Fruit fly (Drosophila melanogaster) whole organism, wandering third instar larva: ENCODE results near the gene CG7781.

ENCODE experiments used
- Abd-B ChIP-seq: fragments of >200 bp; optimal IDR thresholded peaks from 2 replicates; lab custom pipeline; 2017; ENCODE audit warnings: missing biosample characterization, missing genetic modification characterization
- CG9705 ChIP-seq: fragments of 200-800 bp; sonication (Bioruptor generic); optimal IDR thresholded peaks from 2 replicates; lab custom pipeline; 2018; ENCODE audit warnings: missing biosample characterization, mild to moderate bottlenecking, missing genetic modification characterization
- Hr83 ChIP-seq: fragments of 200-300 bp; sonication (Bioruptor generic); optimal IDR thresholded peaks from 2 replicates; lab custom pipeline; 2016; ENCODE audit warnings: missing biosample characterization, mild to moderate bottlenecking, missing genetic modification characterization, moderate library complexity; ENCODE audit not compliant: poor library complexity, severe bottlenecking
- OdsH ChIP-seq: fragments of 200-800 bp; sonication (Bioruptor generic); optimal IDR thresholded peaks from 2 replicates; lab custom pipeline; 2016; ENCODE audit warnings: missing biosample characterization, mild to moderate bottlenecking, missing genetic modification characterization
- fru ChIP-seq: fragments of 200-800 bp; sonication (Bioruptor generic); optimal IDR thresholded peaks from 3 replicates; lab custom pipeline; 2016; ENCODE audit warnings: missing biosample characterization, mild to moderate bottlenecking, missing genetic modification characterization
- h ChIP-seq: fragments of 200-800 bp; sonication (Bioruptor generic); optimal IDR thresholded peaks from 3 replicates; lab custom pipeline; 2016; ENCODE audit warnings: missing biosample characterization, mild to moderate bottlenecking, missing genetic modification characterization
- lola ChIP-seq: fragments of >200 bp; optimal IDR thresholded peaks from 2 replicates; lab custom pipeline; 2017; ENCODE audit warnings: missing biosample characterization, missing genetic modification characterization
- rgr ChIP-seq: fragments of 200-800 bp; sonication (Bioruptor generic); optimal IDR thresholded peaks from 3 replicates; lab custom pipeline; 2016; ENCODE audit warnings: missing biosample characterization, mild to moderate bottlenecking, missing genetic modification characterization
- sv ChIP-seq: fragments of 200-800 bp; sonication (Bioruptor generic); optimal IDR thresholded peaks from 3 replicates; lab custom pipeline; 2016; ENCODE audit warnings: missing biosample characterization, missing genetic modification characterization
- usp ChIP-seq: fragments of >200 bp; optimal IDR thresholded peaks from 2 replicates; lab custom pipeline; 2017; ENCODE audit warnings: missing biosample characterization, missing genetic modification characterization

DNA sequence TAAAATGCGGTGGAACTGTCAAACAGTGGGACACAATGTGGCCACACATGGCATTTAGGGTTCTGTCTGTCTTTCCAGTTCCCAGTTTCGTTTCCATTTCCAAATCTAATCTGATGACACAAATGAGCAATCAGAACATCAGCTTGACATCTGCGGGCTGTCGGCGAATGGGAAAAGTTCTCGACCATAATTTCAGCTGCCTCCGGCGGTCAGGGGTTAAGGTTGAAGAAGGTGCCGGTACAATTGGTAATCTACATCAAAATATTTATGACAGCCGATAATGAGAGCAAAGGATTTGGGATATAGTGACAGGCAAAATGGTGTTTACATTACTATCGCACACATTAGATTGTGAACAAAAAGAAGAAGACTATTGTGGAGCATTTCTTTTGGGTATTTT lies 43.3 kb downstream of the CG7781 start:
- no peak for TF ChIP-seq Hr83
- no peak for TF ChIP-seq CG9705 (GFP tag; lab: Kevin White, UChicago)
- TF ChIP-seq lola (GFP tag; lab: Kevin White, UChicago) = no peak
- no peak for TF ChIP-seq sv (GFP tag; lab: Kevin White, UChicago)
- no peak for TF ChIP-seq h (GFP tag; lab: Kevin White, UChicago)
- no peak for TF ChIP-seq rgr
- no peak for TF ChIP-seq Abd-B (GFP tag; lab: Kevin White, UChicago)
- TF ChIP-seq OdsH (GFP tag; lab: Kevin White, UChicago) = no peak
- no peak for TF ChIP-seq usp
- no peak for TF ChIP-seq fru (GFP tag; lab: Kevin White, UChicago)
